Worm (Caenorhabditis elegans): ENCODE results near the gene nspb-10.

- TF ChIP-seq W03F9.2 (tag; optimal IDR thresholded peaks at IDR 0.05) (no peak), dao-5 (tag; optimal IDR thresholded peaks at IDR 0.05) (no peak), him-1 (tag; optimal IDR thresholded peaks at IDR 0.05) (no peak)
Observed at ce11 chrII:14569322-14569721, 18.7 kb downstream of the nspb-10 start.
